Worm (Caenorhabditis elegans) whole organism, young adult: Measurements from ENCODE around the gene Y7A5A.20.

Experiments
- B0019.2 ChIP-seq: fragments of 200-800 bp; sonication (Bioruptor generic); conservative IDR thresholded peaks from 2 replicates; pipeline ENCODE4 v1.3.6; 2022; ENCODE audit warnings: missing genetic modification reagents, missing genetic modification characterization, missing compliant biosample characterization
- B0261.1 ChIP-seq: sonication (generic microtip); optimal IDR thresholded peaks from 2 replicates; lab custom pipeline; 2016; ENCODE audit warnings: mild to moderate bottlenecking, missing genetic modification characterization, moderate library complexity, missing compliant biosample characterization
- F49E8.2 ChIP-seq: sonication (generic microtip); optimal IDR thresholded peaks from 3 replicates; lab custom pipeline; 2017; ENCODE audit warnings: missing genetic modification characterization, mild to moderate bottlenecking, missing compliant biosample characterization, antibody characterized with exemption, moderate library complexity; ENCODE audit not compliant: insufficient read depth
- F57A8.1 ChIP-seq: fragments of 200-800 bp; sonication (Bioruptor generic); optimal IDR thresholded peaks from 2 replicates; lab custom pipeline; 2018; ENCODE audit warnings: mild to moderate bottlenecking, missing genetic modification characterization, moderate library complexity, missing compliant biosample characterization
- F57C9.4 ChIP-seq: sonication (generic microtip); optimal IDR thresholded peaks from 2 replicates; lab custom pipeline; 2017; ENCODE audit warnings: mild to moderate bottlenecking, missing genetic modification characterization, missing compliant biosample characterization
- K11D2.4 ChIP-seq: fragments of 200-800 bp; sonication (Bioruptor generic); IDR thresholded peaks from 2 replicates; pipeline ENCODE4 v1.3.6; 2022; ENCODE audit warnings: missing genetic modification reagents, missing genetic modification characterization, missing compliant biosample characterization
- T07F8.4 ChIP-seq: sonication (generic microtip); optimal IDR thresholded peaks from 2 replicates; lab custom pipeline; 2016; ENCODE audit warnings: mild to moderate bottlenecking, missing genetic modification characterization, moderate library complexity, missing compliant biosample characterization
- Y53F4B.3 ChIP-seq: fragments of 200-800 bp; sonication (Bioruptor generic); IDR thresholded peaks from 2 replicates; pipeline ENCODE4 v1.3.6; 2022; ENCODE audit warnings: missing genetic modification reagents, missing genetic modification characterization, missing compliant biosample characterization
- Y56A3A.18 ChIP-seq: fragments of 200-800 bp; sonication (Bioruptor generic); IDR thresholded peaks from 2 replicates; pipeline ENCODE4 v1.3.6; 2022; ENCODE audit warnings: missing genetic modification reagents, missing genetic modification characterization, missing compliant biosample characterization
- Y95B8A.8 ChIP-seq: fragments of 200-800 bp; sonication (Bioruptor generic); IDR thresholded peaks from 2 replicates; pipeline ENCODE4 v1.3.6; 2022; ENCODE audit warnings: missing genetic modification reagents, missing genetic modification characterization, missing compliant biosample characterization
- ZK185.1 ChIP-seq: sonication (generic microtip); optimal IDR thresholded peaks from 2 replicates; lab custom pipeline; 2016; ENCODE audit warnings: mild to moderate bottlenecking, missing genetic modification characterization, missing compliant biosample characterization; ENCODE audit not compliant: poor library complexity, severe bottlenecking
- akir-1 ChIP-seq: fragments of 200-800 bp; sonication (Bioruptor generic); optimal IDR thresholded peaks from 2 replicates; lab custom pipeline; 2018; ENCODE audit warnings: mild to moderate bottlenecking, missing genetic modification characterization, moderate library complexity, missing compliant biosample characterization
- aptf-2 ChIP-seq: fragments of 200-800 bp; sonication (Bioruptor generic); conservative IDR thresholded peaks from 2 replicates; pipeline ENCODE4 v1.3.6; 2022; ENCODE audit warnings: missing genetic modification reagents, missing genetic modification characterization, missing compliant biosample characterization
- atf-7 ChIP-seq: sonication (generic microtip); optimal IDR thresholded peaks from 2 replicates; lab custom pipeline; 2017; ENCODE audit warnings: mild to moderate bottlenecking, missing genetic modification characterization, missing compliant biosample characterization
- athp-1 ChIP-seq: sonication (generic microtip); optimal IDR thresholded peaks from 2 replicates; lab custom pipeline; 2017; ENCODE audit warnings: mild to moderate bottlenecking, missing genetic modification characterization, missing compliant biosample characterization
- bed-2 ChIP-seq: fragments of 200-800 bp; sonication (Bioruptor generic); IDR thresholded peaks from 2 replicates; pipeline ENCODE4 v1.3.6; 2022; ENCODE audit warnings: missing genetic modification reagents, missing genetic modification characterization, missing compliant biosample characterization
- cebp-2 ChIP-seq: fragments of 200-800 bp; sonication (Bioruptor generic); IDR thresholded peaks from 2 replicates; pipeline ENCODE4 v1.3.6; 2022; ENCODE audit warnings: missing genetic modification characterization, missing compliant biosample characterization
- ceh-79 ChIP-seq: sonication (generic microtip); optimal IDR thresholded peaks from 2 replicates; lab custom pipeline; 2017; ENCODE audit warnings: mild to moderate bottlenecking, missing genetic modification characterization, missing compliant biosample characterization
- chd-7 ChIP-seq: sonication (generic microtip); optimal IDR thresholded peaks from 2 replicates; lab custom pipeline; 2016; ENCODE audit warnings: mild to moderate bottlenecking, missing genetic modification characterization, moderate library complexity, missing compliant biosample characterization
- die-1 ChIP-seq: sonication (generic microtip); optimal IDR thresholded peaks from 2 replicates; lab custom pipeline; 2016; ENCODE audit warnings: missing genotype, mild to moderate bottlenecking, missing genetic modification characterization, missing compliant biosample characterization
- efl-1 ChIP-seq: fragments of 150-350 bp; optimal IDR thresholded peaks from 2 replicates; lab custom pipeline; 2014; ENCODE audit warnings: missing biosample characterization, missing genetic modification reagents, missing genetic modification characterization
- egl-18 ChIP-seq: fragments of 200-800 bp; sonication (Bioruptor generic); IDR thresholded peaks from 2 replicates; pipeline ENCODE4 v1.3.6; 2022; ENCODE audit warnings: missing genetic modification reagents, missing genetic modification characterization, missing compliant biosample characterization
- ekl-4 ChIP-seq: fragments of 200-800 bp; sonication (Bioruptor generic); IDR thresholded peaks from 2 replicates; pipeline ENCODE4 v1.3.6; 2022; ENCODE audit warnings: missing genetic modification reagents, missing genetic modification characterization, missing compliant biosample characterization
- fkh-3 ChIP-seq: sonication (generic microtip); optimal IDR thresholded peaks from 2 replicates; lab custom pipeline; 2016; ENCODE audit warnings: mild to moderate bottlenecking, missing genetic modification characterization, missing compliant biosample characterization
- hlh-12 ChIP-seq: sonication (generic microtip); optimal IDR thresholded peaks from 2 replicates; lab custom pipeline; 2016; ENCODE audit warnings: missing genetic modification characterization, missing compliant biosample characterization
- hlh-26 ChIP-seq: fragments of 200-800 bp; sonication (Bioruptor generic); conservative IDR thresholded peaks from 2 replicates; pipeline ENCODE4 v1.3.6; 2022; ENCODE audit warnings: missing genetic modification reagents, missing genetic modification characterization, missing compliant biosample characterization
- let-607 ChIP-seq, 2 experiments: fragments of 200-800 bp in 1 of 2; sonication (Bioruptor generic) in 1 of 2; sonication (generic microtip) in 1 of 2; optimal IDR thresholded peaks; 2 replicates each; lab custom pipeline; 2016 to 2018; ENCODE audit warnings: mild to moderate bottlenecking in 2 of 2, missing compliant biosample characterization in 2 of 2, missing genetic modification characterization in 2 of 2, moderate library complexity in 2 of 2, missing genotype in 1 of 2
- lin-26 ChIP-seq: fragments of 200-800 bp; sonication (Bioruptor generic); IDR thresholded peaks from 2 replicates; pipeline ENCODE4 v1.3.6; 2022; ENCODE audit warnings: missing genetic modification reagents, missing genetic modification characterization, missing compliant biosample characterization
- lin-40 ChIP-seq: sonication (generic microtip); optimal IDR thresholded peaks from 2 replicates; lab custom pipeline; 2016; ENCODE audit warnings: missing genetic modification characterization, mild to moderate bottlenecking, missing compliant biosample characterization, missing genotype, missing genetic modification reagents
- lsl-1 ChIP-seq: fragments of 200-800 bp; sonication (Bioruptor generic); optimal IDR thresholded peaks from 2 replicates; lab custom pipeline; 2018; ENCODE audit warnings: mild to moderate bottlenecking, missing genetic modification characterization, moderate library complexity, missing compliant biosample characterization
- lsy-27 ChIP-seq: sonication (generic microtip); optimal IDR thresholded peaks from 2 replicates; lab custom pipeline; 2017; ENCODE audit warnings: missing genetic modification characterization, mild to moderate bottlenecking, missing compliant biosample characterization, antibody characterized with exemption, missing genotype, borderline replicate concordance; ENCODE audit not compliant: insufficient read depth
- madf-8 ChIP-seq: fragments of 200-800 bp; sonication (Bioruptor generic); conservative IDR thresholded peaks from 2 replicates; pipeline ENCODE4 v1.3.6; 2022; ENCODE audit warnings: missing genetic modification reagents, missing genetic modification characterization, missing compliant biosample characterization
- mxl-1 ChIP-seq: sonication (generic microtip); optimal IDR thresholded peaks from 2 replicates; lab custom pipeline; 2016; ENCODE audit warnings: missing genetic modification characterization, missing compliant biosample characterization
- nfyb-1 ChIP-seq: fragments of 200-800 bp; sonication (Bioruptor generic); IDR thresholded peaks from 2 replicates; pipeline ENCODE4 v1.3.6; 2022; ENCODE audit warnings: missing genetic modification reagents, missing genetic modification characterization, missing compliant biosample characterization
- nhr-80 ChIP-seq: sonication (generic microtip); optimal IDR thresholded peaks from 2 replicates; lab custom pipeline; 2016; ENCODE audit warnings: missing genetic modification characterization, missing compliant biosample characterization
- nhr-90 ChIP-seq: sonication (generic microtip); optimal IDR thresholded peaks from 2 replicates; lab custom pipeline; 2016; ENCODE audit warnings: missing genotype, mild to moderate bottlenecking, missing genetic modification characterization, missing compliant biosample characterization
- pha-4 ChIP-seq: fragments of 150-350 bp; sonication (generic microtip); optimal IDR thresholded peaks from 2 replicates; lab custom pipeline; 2014; ENCODE audit warnings: missing biosample characterization, missing genetic modification reagents, missing genetic modification characterization
- rcor-1 ChIP-seq: fragments of 200-800 bp; sonication (Bioruptor generic); IDR thresholded peaks from 2 replicates; pipeline ENCODE4 v1.3.6; 2022; ENCODE audit warnings: missing genetic modification reagents, missing genetic modification characterization, missing compliant biosample characterization
- sdz-38 ChIP-seq: sonication (generic microtip); optimal IDR thresholded peaks from 2 replicates; lab custom pipeline; 2016; ENCODE audit warnings: missing genotype, missing genetic modification characterization, missing compliant biosample characterization
- snpc-1.3 ChIP-seq: sonication (generic microtip); optimal IDR thresholded peaks from 2 replicates; lab custom pipeline; 2017; ENCODE audit warnings: missing genetic modification characterization, mild to moderate bottlenecking, missing compliant biosample characterization, antibody characterized with exemption, moderate library complexity, missing genotype, missing genetic modification reagents; ENCODE audit not compliant: insufficient read depth
- snpc-4 ChIP-seq, 5 experiments: fragments of 150-350 bp in 1 of 5; sonication (generic microtip) in 4 of 5; optimal IDR thresholded peaks; 2 replicates each; lab custom pipeline; 2014 to 2018; ENCODE audit warnings: missing genetic modification characterization in 5 of 5, missing biosample characterization in 3 of 5, antibody characterized with exemption in 2 of 5, mild to moderate bottlenecking in 2 of 5, missing compliant biosample characterization in 2 of 5, missing genotype in 2 of 5, moderate library complexity in 2 of 5, missing genetic modification reagents in 1 of 5
- tbx-9 ChIP-seq: sonication (generic microtip); optimal IDR thresholded peaks from 2 replicates; lab custom pipeline; 2016; ENCODE audit warnings: borderline replicate concordance, missing genetic modification characterization, inconsistent platforms, missing compliant biosample characterization
- zfh-2 ChIP-seq: fragments of 200-800 bp; sonication (Bioruptor generic); conservative IDR thresholded peaks from 2 replicates; pipeline ENCODE4 v1.3.6; 2022; ENCODE audit warnings: missing genetic modification reagents, missing genetic modification characterization, missing compliant biosample characterization
- ztf-18 ChIP-seq: sonication (generic microtip); optimal IDR thresholded peaks from 2 replicates; lab custom pipeline; 2016; ENCODE audit warnings: missing genotype, mild to moderate bottlenecking, missing genetic modification characterization, missing compliant biosample characterization
- ztf-6 ChIP-seq: fragments of 200-800 bp; sonication (Bioruptor generic); IDR thresholded peaks from 2 replicates; pipeline ENCODE4 v1.3.6; 2022; ENCODE audit warnings: missing genetic modification reagents, missing genetic modification characterization, missing compliant biosample characterization

Gene Y7A5A.20

ce11 chrX:15796633-15797032 is 31.5 kb upstream of the Y7A5A.20 start (continued):
- TF ChIP-seq snpc-1.3 = no peak
- TF ChIP-seq ZK185.1 (tag; lab: Kevin White, UChicago) = no peak
- TF ChIP-seq Y53F4B.3 (GFP tag; lab: Robert Waterston, UW) = no peak
- TF ChIP-seq F57A8.1 = no peak
- TF ChIP-seq athp-1 (tag; lab: Kevin White, UChicago) = no peak
- no peak for TF ChIP-seq nhr-80
- no peak for TF ChIP-seq efl-1 (GFP tag; lab: Kevin White, UChicago)
- no peak for TF ChIP-seq F49E8.2
- no peak for TF ChIP-seq nhr-90 (tag; lab: Kevin White, UChicago)
- peak; percentile 11 for TF ChIP-seq die-1
- no peak for TF ChIP-seq ztf-18 (tag; lab: Kevin White, UChicago)
- TF ChIP-seq Y95B8A.8 (GFP tag; lab: Robert Waterston, UW) = no peak
- TF ChIP-seq hlh-12 (tag; lab: Kevin White, UChicago) = no peak
- no peak for TF ChIP-seq madf-8
- no peak for TF ChIP-seq lsl-1 (GFP tag; lab: Kevin White, UChicago)
- no peak for TF ChIP-seq nfyb-1 (GFP tag; lab: Robert Waterston, UW)
- no peak for TF ChIP-seq egl-18 (GFP tag; lab: Robert Waterston, UW)
- peak; percentile 35 for TF ChIP-seq snpc-4 (GFP tag; optimal IDR thresholded peaks at IDR 0.05; lab: Kevin White, UChicago)
- TF ChIP-seq snpc-4 (tag; optimal IDR thresholded peaks at IDR 0.05; lab: Kevin White, UChicago) = peak in 1 of 4 experiments; percentile 70
- TF ChIP-seq pha-4 = no peak
- TF ChIP-seq ceh-79 (tag; lab: Kevin White, UChicago) = no peak
- no peak for TF ChIP-seq tbx-9 (tag; lab: Kevin White, UChicago)
- no peak for TF ChIP-seq cebp-2 (GFP tag; lab: Robert Waterston, UW)
- TF ChIP-seq hlh-26 (GFP tag; lab: Robert Waterston, UW) = no peak
- TF ChIP-seq let-607 (tag; optimal IDR thresholded peaks at IDR 0.05; lab: Kevin White, UChicago) = no peak
- no peak for TF ChIP-seq T07F8.4 (tag; lab: Kevin White, UChicago)
- no peak for TF ChIP-seq bed-2 (GFP tag; lab: Robert Waterston, UW)
- TF ChIP-seq lsy-27 (tag; lab: Kevin White, UChicago) = no peak
- TF ChIP-seq Y56A3A.18 (GFP tag; lab: Robert Waterston, UW) = no peak
- TF ChIP-seq fkh-3 (tag; lab: Kevin White, UChicago) = no peak
- no peak for TF ChIP-seq ztf-6 (GFP tag; lab: Robert Waterston, UW)
- no peak for TF ChIP-seq chd-7 (tag; lab: Kevin White, UChicago)
- TF ChIP-seq rcor-1 (GFP tag; lab: Robert Waterston, UW) = no peak
- TF ChIP-seq akir-1 (GFP tag; lab: Kevin White, UChicago) = no peak
- TF ChIP-seq lin-40 (tag; lab: Kevin White, UChicago) = no peak
- no peak for TF ChIP-seq B0019.2
- TF ChIP-seq aptf-2 (GFP tag; lab: Robert Waterston, UW) = no peak
- peak; percentile 70; the same call in 1 of the 2 replicates for TF ChIP-seq lin-26
- TF ChIP-seq ekl-4 (GFP tag; lab: Robert Waterston, UW) = 0 out of 2 replicates have a peak, but pooled peaks have one; percentile 38
- no peak for TF ChIP-seq zfh-2 (GFP tag; lab: Robert Waterston, UW)
- no peak for TF ChIP-seq F57C9.4 (tag; lab: Kevin White, UChicago)
- TF ChIP-seq K11D2.4 (GFP tag; lab: Robert Waterston, UW) = no peak
- TF ChIP-seq sdz-38 = no peak
- no peak for TF ChIP-seq atf-7 (tag; lab: Kevin White, UChicago)
- no peak for TF ChIP-seq mxl-1
- peak; percentile 66 for TF ChIP-seq B0261.1 (tag; lab: Kevin White, UChicago)
- TF ChIP-seq, all 124 proteins: peak for 17
